Worm (Caenorhabditis elegans) whole organism, L4 larva: Measurements from ENCODE around the gene srh-295.

Source experiments
- ama-1 ChIP-seq: fragments of 150-350 bp; optimal IDR thresholded peaks from 2 replicates; lab custom pipeline; 2014; ENCODE audit warnings: inconsistent platforms, mixed read lengths
- fkh-10 ChIP-seq: fragments of 150-350 bp; optimal IDR thresholded peaks from 2 replicates; lab custom pipeline; 2014; ENCODE audit warnings: missing biosample characterization, missing genetic modification reagents, missing genetic modification characterization
- lsy-2 ChIP-seq, 2 experiments: fragments of 150-350 bp in 1 of 2; sonication (generic microtip) in 1 of 2; optimal IDR thresholded peaks; 2 replicates each; lab custom pipeline; 2014 to 2017; ENCODE audit warnings: missing biosample characterization in 2 of 2, missing genetic modification characterization in 2 of 2
- pqm-1 ChIP-seq: sonication (generic microtip); optimal IDR thresholded peaks from 2 replicates; lab custom pipeline; 2017; ENCODE audit warnings: missing biosample characterization, missing genetic modification characterization
- zfp-2 ChIP-seq: sonication (generic microtip); optimal IDR thresholded peaks from 2 replicates; lab custom pipeline; 2016; ENCODE audit warnings: mild to moderate bottlenecking, missing genetic modification characterization, missing compliant biosample characterization

- TF ChIP-seq pqm-1 (tag; lab: Kevin White, UChicago) (no peak), zfp-2 (tag; lab: Kevin White, UChicago) (no peak), ama-1 (lab: Kevin White, UChicago) (no peak), lsy-2 (tag; optimal IDR thresholded peaks at IDR 0.05; lab: Kevin White, UChicago) (no peak), fkh-10 (no peak)
Measured at ce11 chrV:15306745-15307144, 23.7 kb upstream of the srh-295 start, which contains the start of gene T26H8.4.
